Fruit fly (Drosophila melanogaster) whole organism: ENCODE results near the gene Cpr64Aa.

Experiments used
- CG8478 ChIP-seq: fragments of >200 bp; optimal IDR thresholded peaks from 2 replicates; lab custom pipeline; 2018; ENCODE audit warnings: inconsistent platforms
- Dll ChIP-seq: fragments of >200 bp; optimal IDR thresholded peaks from 2 replicates; lab custom pipeline; 2017
- EcR ChIP-seq, 2 experiments: fragments of >200 bp; optimal IDR thresholded peaks; 2 replicates each; lab custom pipeline; 2017; ENCODE audit warnings: missing biosample characterization in 2 of 2, missing genetic modification characterization in 2 of 2, missing genetic modification reagents in 2 of 2
- pan ChIP-seq: fragments of >200 bp; optimal IDR thresholded peaks from 2 replicates; lab custom pipeline; 2017
- psq ChIP-seq: fragments of >200 bp; optimal IDR thresholded peaks from 2 replicates; lab custom pipeline; 2017
- usp ChIP-seq: fragments of >200 bp; optimal IDR thresholded peaks from 2 replicates; lab custom pipeline; 2017; ENCODE audit warnings: missing biosample characterization, missing genetic modification characterization, mixed read lengths

Gene Cpr64Aa

DNA sequence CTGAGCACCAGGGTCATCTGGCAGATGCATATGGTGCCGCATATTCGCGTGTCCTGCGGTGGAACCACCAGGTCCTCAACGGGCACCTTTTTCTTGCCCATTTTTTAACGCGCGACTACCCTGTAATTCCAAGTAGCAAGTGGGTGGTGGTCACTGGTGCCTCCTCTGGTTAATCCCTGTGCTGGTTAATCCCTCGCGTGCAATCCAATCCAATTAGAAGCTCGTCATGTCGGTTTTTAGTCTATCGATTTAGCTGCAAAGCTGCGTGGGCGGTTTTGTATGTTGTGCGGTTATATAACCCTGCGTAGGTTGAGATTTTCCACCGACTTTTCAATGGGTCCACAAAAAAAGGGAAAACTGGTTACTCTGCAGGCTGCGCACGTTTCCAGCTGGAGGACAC lies 24.4 kb downstream of the Cpr64Aa start, which contains the start of gene Teh3:
TSS of gene Teh3 (minus strand) at position 101 of the 400 bp plus-strand sequence.
- no peak for TF ChIP-seq psq
- no peak for TF ChIP-seq CG8478 (lab: Kevin White, UChicago)
- TF ChIP-seq Dll (lab: Kevin White, UChicago): no peak
- TF ChIP-seq EcR (GFP tag; optimal IDR thresholded peaks at IDR 0.05; lab: Kevin White, UChicago): no peak
- no peak for TF ChIP-seq usp (GFP tag; lab: Kevin White, UChicago)
- TF ChIP-seq pan: no peak

DNA sequence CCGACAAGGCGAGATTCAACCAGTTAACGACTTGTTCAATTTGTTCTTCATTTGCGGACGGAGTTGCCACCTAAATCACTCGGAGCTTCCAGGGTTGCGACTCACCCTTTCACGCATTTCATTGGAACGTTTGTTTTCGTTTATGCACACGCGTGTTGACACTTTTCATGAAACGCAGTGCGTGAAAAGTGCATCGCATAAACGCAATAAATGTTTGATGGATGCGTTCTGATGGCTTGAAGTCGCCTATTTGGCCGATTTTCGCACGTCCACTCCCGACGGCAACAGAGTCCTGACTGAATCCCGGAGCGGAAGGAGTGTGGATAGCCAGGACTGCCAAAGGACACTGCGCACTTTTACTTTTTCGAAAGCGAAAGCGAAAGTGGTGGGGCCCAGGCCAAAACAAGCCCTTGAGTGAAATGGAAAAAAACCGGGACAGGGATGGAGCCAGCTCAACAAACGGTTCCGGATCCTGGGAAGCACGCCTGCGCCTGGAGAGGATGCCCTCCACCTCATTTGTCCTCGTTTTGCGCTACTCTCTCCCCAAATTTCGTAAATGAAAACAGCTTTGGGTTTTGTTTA lies 30.9 kb downstream of the Cpr64Aa start, which contains the start of gene Teh4:
TSS of gene Teh4 (minus strand) at position 290 of the 582 bp plus-strand sequence.
- no peak for TF ChIP-seq usp (GFP tag; lab: Kevin White, UChicago)
- TF ChIP-seq CG8478 (lab: Kevin White, UChicago): no peak
- no peak for TF ChIP-seq EcR (GFP tag; optimal IDR thresholded peaks at IDR 0.05; lab: Kevin White, UChicago)
- no peak for TF ChIP-seq pan
- TF ChIP-seq psq: no peak
- TF ChIP-seq Dll (lab: Kevin White, UChicago): no peak

DNA sequence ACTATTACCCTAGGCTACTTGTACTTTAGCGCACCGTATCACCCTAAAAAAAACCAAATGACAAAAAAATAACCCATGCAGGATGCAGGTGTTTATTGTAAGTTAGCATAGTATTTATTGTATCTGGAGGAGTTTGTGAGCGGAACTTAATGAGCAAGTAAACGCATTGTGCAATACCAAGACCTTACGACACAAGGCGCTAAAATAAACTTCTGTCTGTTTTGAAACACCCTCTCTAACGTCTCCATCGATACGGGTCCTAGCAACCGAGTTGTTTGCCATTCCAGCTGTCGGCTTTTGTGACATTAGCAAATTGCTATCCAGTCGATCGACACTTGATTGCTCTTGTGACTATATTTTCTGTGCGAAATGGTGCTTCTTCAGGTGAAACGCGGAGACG lies 35.4 kb downstream of the Cpr64Aa start, which contains the start of gene CG18675:
TSS of gene CG18675 (plus strand) at position 301 of the 400 bp plus-strand sequence.
- TF ChIP-seq pan (no peak), EcR (GFP tag; optimal IDR thresholded peaks at IDR 0.05; lab: Kevin White, UChicago) (no peak), CG8478 (lab: Kevin White, UChicago) (no peak), psq (no peak), usp (GFP tag; lab: Kevin White, UChicago) (no peak), Dll (lab: Kevin White, UChicago) (no peak)

DNA sequence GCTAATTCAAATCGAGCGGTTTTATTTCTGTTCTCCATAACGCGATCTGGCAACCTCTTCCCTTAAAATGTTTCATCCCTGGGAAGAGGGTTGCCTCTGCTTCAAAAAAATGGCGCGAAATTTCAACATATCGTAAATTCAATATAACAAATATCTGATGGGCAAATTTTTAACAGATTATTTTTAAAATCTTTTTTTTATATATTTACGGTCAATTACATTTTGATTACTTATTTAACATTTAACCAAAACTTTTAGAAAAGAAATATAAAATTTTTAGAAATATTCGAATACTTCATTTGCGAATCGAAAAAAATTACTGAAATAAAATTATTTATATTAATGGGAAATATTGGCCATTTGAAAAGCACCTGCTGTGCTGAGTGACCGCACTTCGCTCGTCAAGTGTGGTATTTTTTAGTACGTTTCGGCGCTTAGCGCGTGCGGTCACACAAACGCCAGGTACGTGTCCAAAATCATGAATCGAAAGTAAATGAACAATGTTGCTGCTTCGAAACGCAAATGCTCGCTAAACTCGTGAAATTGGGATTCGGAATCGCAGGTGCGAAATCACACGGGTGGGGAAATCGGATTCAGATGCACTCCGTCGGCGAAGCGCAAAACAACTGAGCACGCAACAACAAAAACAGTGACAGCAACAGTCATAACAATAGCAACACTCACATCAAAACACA lies 38.9 kb downstream of the Cpr64Aa start, which contains the start of gene Ero1L:
TSS of gene Ero1L (plus strand) at position 448 of the 695 bp plus-strand sequence.
- no peak for TF ChIP-seq CG8478 (lab: Kevin White, UChicago)
- no peak for TF ChIP-seq EcR (GFP tag; optimal IDR thresholded peaks at IDR 0.05; lab: Kevin White, UChicago)
- TF ChIP-seq usp (GFP tag; lab: Kevin White, UChicago): no peak
- TF ChIP-seq Dll (lab: Kevin White, UChicago): no peak
- no peak for TF ChIP-seq psq
- no peak for TF ChIP-seq pan

DNA sequence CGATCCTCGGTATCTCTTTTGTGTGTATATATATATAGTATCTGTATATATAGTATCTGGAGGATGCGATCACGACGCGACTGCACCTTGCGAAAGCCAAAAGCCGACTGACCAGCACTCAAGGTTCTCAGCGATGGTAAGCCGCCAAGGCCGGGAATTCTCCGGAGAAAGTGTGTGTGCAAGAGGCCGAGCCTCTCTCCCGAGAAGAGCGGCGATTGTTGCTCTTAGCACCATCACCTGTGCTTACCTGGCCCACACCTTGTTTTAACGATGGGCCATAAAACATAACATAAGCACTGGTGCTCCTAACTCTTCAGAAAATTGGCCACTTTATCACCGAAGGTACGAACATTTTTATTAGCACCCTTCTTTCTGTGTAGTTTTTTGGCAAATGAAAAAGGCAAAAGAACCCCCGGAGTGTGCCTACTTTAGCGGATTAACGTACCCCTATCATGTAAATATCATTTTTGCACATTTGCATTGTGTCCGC lies 41.6 kb downstream of the Cpr64Aa start, which contains the start of gene mas:
TSS of gene mas (minus strand) at position 112 of the 490 bp plus-strand sequence.
- TF ChIP-seq EcR (GFP tag; optimal IDR thresholded peaks at IDR 0.05; lab: Kevin White, UChicago): no peak
- TF ChIP-seq psq: no peak
- no peak for TF ChIP-seq Dll (lab: Kevin White, UChicago)
- no peak for TF ChIP-seq pan
- TF ChIP-seq usp (GFP tag; lab: Kevin White, UChicago): no peak
- no peak for TF ChIP-seq CG8478 (lab: Kevin White, UChicago)

DNA sequence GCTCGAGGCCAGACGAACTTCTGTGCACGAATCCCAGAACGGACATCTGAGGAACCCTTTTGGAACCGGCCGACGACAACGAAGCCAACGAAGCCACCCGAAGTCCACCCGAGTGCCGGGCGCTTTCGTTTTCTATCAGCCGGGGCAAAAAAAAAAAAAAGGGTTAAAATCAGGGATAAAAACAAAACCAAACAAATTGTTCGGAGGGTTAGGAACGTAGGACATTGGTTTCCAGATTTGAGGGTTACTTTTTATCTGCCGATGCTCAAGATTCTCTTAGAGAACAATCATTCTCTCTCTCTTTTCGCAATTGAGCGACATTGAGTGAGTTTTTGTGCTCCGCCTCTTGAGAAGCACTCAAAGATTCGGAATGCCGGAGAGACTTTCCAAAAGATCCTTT lies 48.1 kb downstream of the Cpr64Aa start, which contains the start of gene nab:
TSS of gene nab (minus strand) at position 7 of the 400 bp plus-strand sequence.
- no peak for TF ChIP-seq CG8478 (lab: Kevin White, UChicago)
- TF ChIP-seq Dll (lab: Kevin White, UChicago): no peak
- TF ChIP-seq psq: no peak
- no peak for TF ChIP-seq pan
- TF ChIP-seq usp (GFP tag; lab: Kevin White, UChicago): no peak
- no peak for TF ChIP-seq EcR (GFP tag; optimal IDR thresholded peaks at IDR 0.05; lab: Kevin White, UChicago)

DNA sequence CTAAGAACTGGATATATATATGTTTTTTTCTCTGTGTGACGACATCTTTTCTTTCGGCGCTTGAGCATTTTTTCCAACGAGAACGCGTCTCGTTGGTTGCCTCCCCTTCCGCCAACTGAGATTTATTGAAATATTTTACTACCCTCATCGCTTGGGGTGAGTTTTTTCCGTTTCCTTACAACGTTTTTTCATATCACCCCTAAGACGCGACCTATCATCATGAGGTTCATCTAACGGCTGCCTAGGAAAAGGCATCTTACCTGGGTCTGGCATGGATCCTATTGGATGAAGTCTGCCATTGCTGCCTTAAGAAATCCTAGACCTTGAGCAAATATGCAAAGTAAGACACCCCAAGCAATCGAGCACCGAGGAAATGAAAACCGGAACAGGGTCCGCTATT lies 49.7 kb downstream of the Cpr64Aa start:
- TF ChIP-seq Dll (lab: Kevin White, UChicago) (no peak), usp (GFP tag; lab: Kevin White, UChicago) (no peak), pan (no peak), CG8478 (lab: Kevin White, UChicago) (no peak), psq (no peak), EcR (GFP tag; optimal IDR thresholded peaks at IDR 0.05; lab: Kevin White, UChicago) (no peak)

DNA sequence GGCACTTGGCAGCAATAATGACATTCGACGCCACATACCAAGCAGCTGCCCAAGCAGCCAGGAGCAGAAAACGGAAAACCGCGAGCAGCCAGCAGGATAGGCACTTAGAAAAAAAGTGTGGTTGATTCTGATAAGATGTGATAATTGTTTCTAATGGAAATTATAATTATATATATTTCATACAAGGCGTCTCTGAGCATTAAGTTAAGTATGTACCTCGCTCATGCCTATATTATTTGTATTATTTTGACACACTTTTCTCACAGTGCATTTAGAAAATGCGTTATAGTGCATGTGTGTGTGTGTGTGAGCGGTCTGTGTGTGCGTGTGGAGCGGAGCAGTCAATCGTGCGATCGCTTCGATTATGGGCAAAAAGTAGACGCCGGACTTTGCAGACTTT lies 50.6 kb downstream of the Cpr64Aa start:
- TF ChIP-seq psq (no peak), usp (GFP tag; lab: Kevin White, UChicago) (no peak)

DNA sequence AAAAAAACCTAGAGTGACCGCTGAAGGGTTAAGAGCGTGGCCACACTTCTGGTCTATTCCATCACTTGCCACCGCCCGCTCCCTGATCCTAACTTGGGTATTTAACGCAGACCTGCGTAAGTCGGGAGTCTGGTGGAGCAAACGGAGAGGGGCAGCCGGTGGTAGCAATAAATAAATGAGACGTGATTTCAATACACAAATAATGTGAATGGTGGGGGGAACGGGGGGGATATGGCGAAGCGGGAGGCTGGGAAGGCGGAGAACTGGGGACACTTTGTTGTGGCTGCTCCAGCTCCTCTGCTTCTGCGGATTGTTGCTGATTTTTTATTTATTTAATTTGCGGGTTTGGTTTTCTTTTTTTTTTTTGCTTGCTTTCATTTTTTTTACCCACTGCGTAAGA lies 51.1 kb downstream of the Cpr64Aa start:
- TF ChIP-seq usp (GFP tag; lab: Kevin White, UChicago) (no peak), EcR (GFP tag; optimal IDR thresholded peaks at IDR 0.05; lab: Kevin White, UChicago) (no peak), pan (no peak), Dll (lab: Kevin White, UChicago) (no peak), CG8478 (lab: Kevin White, UChicago) (no peak), psq (no peak)
